Fruit fly (Drosophila melanogaster): ENCODE data around the gene tnc.
A peak's percentile ranks its signal among the peaks of the same experiment; 100 is the strongest.

The tnc gene

dm6 chr3R:25027281-25028219, 43.4 kb downstream of the tnc start (continued):
- TF ChIP-seq CG18262 (tag; optimal IDR thresholded peaks at IDR 0.05) (no peak), CG17912 (GFP tag; optimal IDR thresholded peaks at IDR 0.05) (peak; percentile 18), zf30C (GFP tag; optimal IDR thresholded peaks at IDR 0.05) (no peak), CG13424 (tag; optimal IDR thresholded peaks at IDR 0.05) (peak; percentile 59), Usf (GFP tag; optimal IDR thresholded peaks at IDR 0.05) (peak; percentile 6), HmgD (GFP tag; optimal IDR thresholded peaks at IDR 0.05) (no peak), CG13296 (GFP tag; optimal IDR thresholded peaks at IDR 0.05) (peak; percentile 48), vvl (GFP tag; IDR thresholded peaks at IDR 0.05) (no peak), CG8290 (GFP tag; optimal IDR thresholded peaks at IDR 0.05) (no peak), CG8290 (tag; optimal IDR thresholded peaks at IDR 0.05) (no peak), psq (GFP tag; optimal IDR thresholded peaks at IDR 0.05) (no peak), cas (GFP tag; IDR thresholded peaks at IDR 0.05) (no peak), CG7786 (GFP tag; optimal IDR thresholded peaks at IDR 0.05) (peak; percentile 36), gsb (GFP tag; IDR thresholded peaks at IDR 0.05) (no peak), odd (GFP tag; optimal IDR thresholded peaks at IDR 0.05) (peak; percentile 20), CG7745 (tag; optimal IDR thresholded peaks at IDR 0.05) (no peak), BtbVII (GFP tag; optimal IDR thresholded peaks at IDR 0.05) (peak; percentile 59), CG11696 (GFP tag; IDR thresholded peaks at IDR 0.05) (no peak), Hand (GFP tag; optimal IDR thresholded peaks at IDR 0.05) (peak; percentile 63), ase (GFP tag; IDR thresholded peaks at IDR 0.05) (no peak), az2 (GFP tag; optimal IDR thresholded peaks at IDR 0.05) (peak; percentile 2), CG10654 (GFP tag; optimal IDR thresholded peaks at IDR 0.05) (no peak), CG7357 (GFP tag; IDR thresholded peaks at IDR 0.05) (no peak), pfk (GFP tag; optimal IDR thresholded peaks at IDR 0.05) (peak; percentile 10), CG4820 (GFP tag; optimal IDR thresholded peaks at IDR 0.05) (no peak), lab (GFP tag; optimal IDR thresholded peaks at IDR 0.05) (no peak), hbn (GFP tag; IDR thresholded peaks at IDR 0.05; ENCODE audit: partially characterized antibody) (no peak), CG31365 (tag; optimal IDR thresholded peaks at IDR 0.05) (no peak), CG17359 (tag; optimal IDR thresholded peaks at IDR 0.05) (no peak), Nf-YA (GFP tag; IDR thresholded peaks at IDR 0.05) (no peak), CG18599 (GFP tag; optimal IDR thresholded peaks at IDR 0.05) (no peak), CTCF (GFP tag; optimal IDR thresholded peaks at IDR 0.05) (no peak), Dfd (GFP tag; optimal IDR thresholded peaks at IDR 0.05) (no peak), ato (GFP tag; IDR thresholded peaks at IDR 0.05; ENCODE audit: partially characterized antibody) (no peak), Eip74EF (GFP tag; optimal IDR thresholded peaks at IDR 0.05) (no peak), HLH54F (GFP tag; optimal IDR thresholded peaks at IDR 0.05) (peak; percentile 45), CG3726 (GFP tag; IDR thresholded peaks at IDR 0.05) (no peak), lola (GFP tag; optimal IDR thresholded peaks at IDR 0.05) (no peak), Sox102F (GFP tag; optimal IDR thresholded peaks at IDR 0.05) (no peak), CG6654 (GFP tag; optimal IDR thresholded peaks at IDR 0.05) (no peak), salm (tag; optimal IDR thresholded peaks at IDR 0.05) (no peak), oc (tag; optimal IDR thresholded peaks at IDR 0.05) (no peak), Bteb2 (GFP tag; optimal IDR thresholded peaks at IDR 0.05) (no peak), Aef1 (GFP tag; IDR thresholded peaks at IDR 0.05) (no peak), CG13775 (GFP tag; optimal IDR thresholded peaks at IDR 0.05) (peak; percentile 33), Camta (GFP tag; optimal IDR thresholded peaks at IDR 0.05) (no peak), CG3163 (GFP tag; optimal IDR thresholded peaks at IDR 0.05) (no peak), luna (GFP tag; optimal IDR thresholded peaks at IDR 0.05) (no peak), Hr3 (GFP tag; optimal IDR thresholded peaks at IDR 0.05) (no peak), NFAT (GFP tag; IDR thresholded peaks at IDR 0.05) (peak; percentile 20; the same call in 1 of the 2 replicates)
